Worm (Caenorhabditis elegans) whole organism, young adult: ENCODE measurements around the gene rps-12.

Experiments
- F10E7.11 ChIP-seq: sonication (generic microtip); optimal IDR thresholded peaks from 2 replicates; lab custom pipeline; 2017; ENCODE audit warnings: mild to moderate bottlenecking, missing genetic modification characterization, moderate library complexity, missing compliant biosample characterization
- ceh-100 ChIP-seq: fragments of 200-800 bp; sonication (Bioruptor generic); IDR thresholded peaks from 2 replicates; pipeline ENCODE4 v1.3.6; 2022; ENCODE audit warnings: missing genetic modification reagents, missing genetic modification characterization, missing compliant biosample characterization
- egl-18 ChIP-seq: fragments of 200-800 bp; sonication (Bioruptor generic); IDR thresholded peaks from 2 replicates; pipeline ENCODE4 v1.3.6; 2022; ENCODE audit warnings: missing genetic modification reagents, missing genetic modification characterization, missing compliant biosample characterization
- rpc-1 ChIP-seq, 2 experiments: fragments of 150-350 bp in 1 of 2; sonication (generic microtip) in 1 of 2; optimal IDR thresholded peaks; 2 replicates each; lab custom pipeline; 2014 to 2018; ENCODE audit warnings: missing biosample characterization in 1 of 2, missing genetic modification characterization in 1 of 2, missing genetic modification reagents in 1 of 2, missing genotype in 1 of 2
- tlf-1 ChIP-seq: fragments of 200-800 bp; sonication (Bioruptor generic); optimal IDR thresholded peaks from 2 replicates; lab custom pipeline; 2018; ENCODE audit warnings: mild to moderate bottlenecking, missing genetic modification characterization, missing compliant biosample characterization
- unc-62 ChIP-seq: fragments of 150-350 bp; optimal IDR thresholded peaks from 2 replicates; lab custom pipeline; 2014; ENCODE audit warnings: missing biosample characterization, missing genetic modification reagents, missing genetic modification characterization
- zfh-2 ChIP-seq: fragments of 200-800 bp; sonication (Bioruptor generic); conservative IDR thresholded peaks from 2 replicates; pipeline ENCODE4 v1.3.6; 2022; ENCODE audit warnings: missing genetic modification reagents, missing genetic modification characterization, missing compliant biosample characterization

ce11 chrIII:5707546-5707945, 28.4 kb downstream of the rps-12 start:
- TF ChIP-seq tlf-1 (no peak), egl-18 (GFP tag; lab: Robert Waterston, UW) (no peak), ceh-100 (no peak), unc-62 (no peak), F10E7.11 (no peak), rpc-1 (optimal IDR thresholded peaks at IDR 0.05; lab: Kevin White, UChicago) (no peak), rpc-1 (tag; optimal IDR thresholded peaks at IDR 0.05; lab: Kevin White, UChicago) (no peak), zfh-2 (no peak)
